Worm (Caenorhabditis elegans) whole organism, midembryonic: Measurements from ENCODE around the gene kin-9.

Experiments used
- cog-1 ChIP-seq: sonication (generic microtip); optimal IDR thresholded peaks from 2 replicates; lab custom pipeline; 2016; ENCODE audit warnings: missing genetic modification characterization, missing compliant biosample characterization
- flt-1 ChIP-seq: fragments of 200-800 bp; sonication (Bioruptor generic); IDR thresholded peaks from 2 replicates; pipeline ENCODE4 v1.3.6; 2022; ENCODE audit warnings: missing genetic modification characterization, missing compliant biosample characterization
- klf-2 ChIP-seq: fragments of 200-800 bp; sonication (Bioruptor generic); conservative IDR thresholded peaks from 2 replicates; pipeline ENCODE4 v1.3.6; 2022; ENCODE audit warnings: missing genetic modification reagents, missing genetic modification characterization, missing compliant biosample characterization
- med-1 ChIP-seq: sonication (generic microtip); optimal IDR thresholded peaks from 2 replicates; lab custom pipeline; 2017; ENCODE audit warnings: missing genetic modification characterization, mild to moderate bottlenecking, missing compliant biosample characterization, antibody characterized with exemption, missing genetic modification reagents; ENCODE audit not compliant: insufficient read depth
- tab-1 ChIP-seq: fragments of 200-800 bp; sonication (Bioruptor generic); IDR thresholded peaks from 2 replicates; pipeline ENCODE4 v1.3.6; 2022; ENCODE audit warnings: missing genetic modification characterization, missing compliant biosample characterization
- ztf-23 ChIP-seq: fragments of 200-800 bp; sonication (Bioruptor generic); IDR thresholded peaks from 2 replicates; pipeline ENCODE4 v1.3.6; 2022; ENCODE audit warnings: missing genetic modification reagents, missing genetic modification characterization, missing compliant biosample characterization
- ztf-29 ChIP-seq: fragments of 200-800 bp; sonication (Bioruptor generic); IDR thresholded peaks from 2 replicates; pipeline ENCODE4 v1.3.6; 2022; ENCODE audit warnings: missing genetic modification reagents, missing genetic modification characterization, missing compliant biosample characterization

DNA sequence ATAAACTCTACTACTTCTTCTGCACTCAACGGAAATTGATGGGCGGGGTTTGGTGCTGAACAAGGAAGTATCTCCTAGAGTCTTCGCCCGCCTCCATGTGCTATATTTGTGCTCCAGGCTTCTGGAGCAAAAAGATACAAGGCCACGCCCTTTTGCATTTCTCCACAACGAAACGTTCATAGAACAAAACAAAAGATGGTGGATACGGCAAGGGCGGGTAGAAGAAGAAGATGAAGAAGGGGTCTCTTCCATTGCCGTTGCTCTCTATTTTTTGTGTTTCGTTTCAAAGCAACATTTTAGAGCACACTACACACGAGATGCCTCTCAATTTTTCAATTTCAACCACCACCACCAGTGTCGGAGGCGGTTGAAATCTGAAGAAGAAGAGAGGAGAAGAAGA is 43.8 kb downstream of the kin-9 start:
- TF ChIP-seq flt-1, result no peak
- no peak for TF ChIP-seq ztf-29 (GFP tag; lab: Robert Waterston, UW)
- no peak for TF ChIP-seq cog-1
- TF ChIP-seq tab-1, result no peak
- TF ChIP-seq ztf-23 (GFP tag; lab: Robert Waterston, UW), result no peak
- no peak for TF ChIP-seq klf-2
- TF ChIP-seq med-1, result no peak
